Worm (Caenorhabditis elegans) whole organism, early embryonic: ENCODE results near the gene fzr-1.
A peak's percentile ranks its signal among the peaks of the same experiment; 100 is the strongest.

Experiments
- F13C5.2 ChIP-seq: sonication (generic microtip); optimal IDR thresholded peaks from 2 replicates; lab custom pipeline; 2017; ENCODE audit warnings: mild to moderate bottlenecking, missing genetic modification characterization, inconsistent platforms, missing compliant biosample characterization
- aly-1 ChIP-seq: sonication (generic microtip); optimal IDR thresholded peaks from 2 replicates; lab custom pipeline; 2016; ENCODE audit warnings: missing genetic modification characterization, missing compliant biosample characterization
- ama-1 ChIP-seq: fragments of 150-350 bp; optimal IDR thresholded peaks from 2 replicates; lab custom pipeline; 2014
- ceh-36 ChIP-seq: sonication (generic microtip); optimal IDR thresholded peaks from 2 replicates; lab custom pipeline; 2016; ENCODE audit warnings: missing genetic modification characterization, inconsistent platforms, missing compliant biosample characterization
- ets-7 ChIP-seq: sonication (generic microtip); optimal IDR thresholded peaks from 2 replicates; lab custom pipeline; 2016; ENCODE audit warnings: missing genotype, missing genetic modification characterization, missing compliant biosample characterization
- flt-1 ChIP-seq: fragments of 200-800 bp; sonication (Bioruptor generic); IDR thresholded peaks from 2 replicates; pipeline ENCODE4 v1.3.6; 2022; ENCODE audit warnings: missing genetic modification characterization, missing compliant biosample characterization
- hmbx-1 ChIP-seq: sonication (generic microtip); optimal IDR thresholded peaks from 2 replicates; lab custom pipeline; 2016; ENCODE audit warnings: mild to moderate bottlenecking, missing genetic modification characterization, missing compliant biosample characterization
- hmg-4 ChIP-seq: fragments of 200-800 bp; sonication (Bioruptor generic); optimal IDR thresholded peaks from 2 replicates; lab custom pipeline; 2018; ENCODE audit warnings: mild to moderate bottlenecking, missing genetic modification characterization, missing compliant biosample characterization
- hnd-1 ChIP-seq: sonication (generic microtip); optimal IDR thresholded peaks from 2 replicates; lab custom pipeline; 2016; ENCODE audit warnings: missing genetic modification characterization, missing compliant biosample characterization
- pes-1 ChIP-seq: fragments of 200-800 bp; sonication (Bioruptor generic); IDR thresholded peaks from 2 replicates; pipeline ENCODE4 v1.3.6; 2022; ENCODE audit warnings: missing genetic modification reagents, missing genetic modification characterization, missing compliant biosample characterization
- scrt-1 ChIP-seq: fragments of 200-800 bp; sonication (Bioruptor generic); IDR thresholded peaks from 2 replicates; pipeline ENCODE4 v1.3.6; 2022; ENCODE audit warnings: missing genetic modification characterization, missing compliant biosample characterization
- sea-1 ChIP-seq: fragments of 200-800 bp; sonication (Bioruptor generic); conservative IDR thresholded peaks from 2 replicates; pipeline ENCODE4 v1.3.6; 2022; ENCODE audit warnings: missing genetic modification characterization, missing compliant biosample characterization
- tbx-37 ChIP-seq: fragments of 200-800 bp; sonication (Bioruptor generic); conservative IDR thresholded peaks from 2 replicates; pipeline ENCODE4 v1.3.6; 2022; ENCODE audit warnings: missing genetic modification reagents, missing genetic modification characterization, missing compliant biosample characterization
- tra-4 ChIP-seq: sonication (generic microtip); optimal IDR thresholded peaks from 2 replicates; lab custom pipeline; 2017; ENCODE audit warnings: missing genetic modification characterization, missing compliant biosample characterization

DNA sequence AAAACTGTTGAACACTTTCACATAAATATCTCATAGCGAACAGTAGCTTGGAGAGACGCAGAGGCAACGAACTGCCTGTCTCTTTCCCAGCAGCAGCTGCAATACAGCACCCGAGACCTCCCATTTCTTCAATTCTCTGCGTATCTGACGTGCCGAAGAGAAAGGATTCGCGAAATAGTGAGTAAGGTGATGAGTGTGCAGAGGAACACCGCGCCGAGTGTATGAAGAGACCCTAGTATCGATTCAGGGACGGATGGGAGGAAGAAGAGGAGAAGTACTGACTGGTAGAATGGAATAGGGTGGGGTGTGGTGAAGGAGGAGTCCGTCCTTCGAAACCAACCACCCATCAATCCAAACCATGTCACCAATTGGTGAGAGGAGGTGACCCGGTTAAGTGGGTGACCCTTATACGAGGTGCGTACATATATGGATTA lies 1.9 kb upstream of the fzr-1 start:
- no peak for TF ChIP-seq ama-1 (lab: Kevin White, UChicago)
- peak; percentile 42 for TF ChIP-seq F13C5.2 (tag; lab: Kevin White, UChicago)
- TF ChIP-seq flt-1 (GFP tag; lab: Robert Waterston, UW) = no peak
- TF ChIP-seq scrt-1 = no peak
- no peak for TF ChIP-seq tra-4 (tag; lab: Kevin White, UChicago)
- TF ChIP-seq ceh-36 (tag; lab: Kevin White, UChicago) = no peak
- TF ChIP-seq sea-1 (GFP tag; lab: Robert Waterston, UW) = 0 out of 2 replicates have a peak, but pooled peaks have one; percentile 33
- TF ChIP-seq ets-7 (tag; lab: Kevin White, UChicago) = peak; percentile 7
- no peak for TF ChIP-seq tbx-37 (GFP tag; lab: Robert Waterston, UW)
- no peak for TF ChIP-seq aly-1 (tag; lab: Kevin White, UChicago)
- TF ChIP-seq pes-1 = no peak
- TF ChIP-seq hmg-4 = peak; percentile 77
- TF ChIP-seq hnd-1 = no peak
- no peak for TF ChIP-seq hmbx-1 (tag; lab: Kevin White, UChicago)
